Fruit fly (Drosophila melanogaster) whole organism, wandering third instar larva: ENCODE measurements around the gene Ptip.

Source experiments
- Abd-B ChIP-seq: fragments of >200 bp; optimal IDR thresholded peaks from 2 replicates; lab custom pipeline; 2017; ENCODE audit warnings: missing biosample characterization, missing genetic modification characterization
- CG32264 ChIP-seq: fragments of 200-800 bp; sonication (Bioruptor generic); optimal IDR thresholded peaks from 2 replicates; lab custom pipeline; 2016; ENCODE audit warnings: missing biosample characterization, missing genetic modification characterization
- CG9705 ChIP-seq: fragments of 200-800 bp; sonication (Bioruptor generic); optimal IDR thresholded peaks from 2 replicates; lab custom pipeline; 2018; ENCODE audit warnings: missing biosample characterization, mild to moderate bottlenecking, missing genetic modification characterization
- CrebA ChIP-seq: fragments of 200-800 bp; sonication (Bioruptor generic); optimal IDR thresholded peaks from 2 replicates; lab custom pipeline; 2016; ENCODE audit warnings: missing biosample characterization, mild to moderate bottlenecking, missing genetic modification characterization, borderline replicate concordance
- Dfd ChIP-seq: fragments of >200 bp; optimal IDR thresholded peaks from 2 replicates; lab custom pipeline; 2017; ENCODE audit warnings: missing biosample characterization, missing genetic modification characterization
- Dif ChIP-seq: fragments of 200-275, 200-300 bp; sonication (Bioruptor generic); optimal IDR thresholded peaks from 2 replicates; lab custom pipeline; 2018; ENCODE audit warnings: missing biosample characterization, missing genetic modification characterization; ENCODE audit not compliant: partially characterized antibody
- GATAd ChIP-seq: sonication (Bioruptor generic); optimal IDR thresholded peaks from 2 replicates; lab custom pipeline; 2016; ENCODE audit warnings: missing biosample characterization, missing genetic modification characterization
- HLH106 ChIP-seq: fragments of 200-800 bp; optimal IDR thresholded peaks from 3 replicates; lab custom pipeline; 2019; ENCODE audit warnings: missing biosample characterization, mild to moderate bottlenecking, missing genetic modification characterization, moderate library complexity
- Hnf4 ChIP-seq: fragments of 200-800 bp; sonication (Bioruptor generic); optimal IDR thresholded peaks from 2 replicates; lab custom pipeline; 2016; ENCODE audit warnings: missing biosample characterization, mild to moderate bottlenecking, missing genetic modification characterization
- Hr78 ChIP-seq: fragments of >200 bp; optimal IDR thresholded peaks from 2 replicates; lab custom pipeline; 2017; ENCODE audit warnings: missing biosample characterization, missing genetic modification characterization
- Hr83 ChIP-seq: fragments of 200-300 bp; sonication (Bioruptor generic); optimal IDR thresholded peaks from 2 replicates; lab custom pipeline; 2016; ENCODE audit warnings: missing biosample characterization, mild to moderate bottlenecking, missing genetic modification characterization, moderate library complexity; ENCODE audit not compliant: poor library complexity, severe bottlenecking
- Jra ChIP-seq: sonication (Bioruptor generic); optimal IDR thresholded peaks from 2 replicates; lab custom pipeline; 2016; ENCODE audit warnings: missing biosample characterization, missing genetic modification characterization
- Mio ChIP-seq: sonication (Bioruptor generic); optimal IDR thresholded peaks from 2 replicates; lab custom pipeline; 2016; ENCODE audit warnings: missing biosample characterization, missing genetic modification characterization
- Myc ChIP-seq: fragments of >200 bp; optimal IDR thresholded peaks from 2 replicates; lab custom pipeline; 2017
- N ChIP-seq: fragments of >200 bp; optimal IDR thresholded peaks from 2 replicates; lab custom pipeline; 2018; ENCODE audit warnings: missing biosample characterization, missing external identifiers, missing genetic modification characterization
- OdsH ChIP-seq: fragments of 200-800 bp; sonication (Bioruptor generic); optimal IDR thresholded peaks from 2 replicates; lab custom pipeline; 2016; ENCODE audit warnings: missing biosample characterization, mild to moderate bottlenecking, missing genetic modification characterization
- Rel ChIP-seq, 2 experiments: fragments of 200-800 bp; sonication (Bioruptor generic) in 1 of 2; optimal IDR thresholded peaks; 2 replicates in 1 of 2; 3 replicates in 1 of 2; lab custom pipeline; 2016 to 2019; ENCODE audit warnings: mild to moderate bottlenecking in 2 of 2, missing biosample characterization in 2 of 2, missing genetic modification characterization in 2 of 2, moderate library complexity in 1 of 2
- Sp1 ChIP-seq: fragments of 200-800 bp; sonication (Bioruptor generic); optimal IDR thresholded peaks from 3 replicates; lab custom pipeline; 2019; ENCODE audit warnings: missing biosample characterization, mild to moderate bottlenecking, missing genetic modification characterization, moderate library complexity
- Vsx2 ChIP-seq: fragments of 200-300, 225-300 bp; sonication (Bioruptor generic); optimal IDR thresholded peaks from 2 replicates; lab custom pipeline; 2018; ENCODE audit warnings: missing biosample characterization, missing genetic modification characterization; ENCODE audit not compliant: partially characterized antibody
- br ChIP-seq: fragments of 200-800 bp; sonication (Bioruptor generic); optimal IDR thresholded peaks from 2 replicates; lab custom pipeline; 2016; ENCODE audit warnings: missing biosample characterization, missing genetic modification characterization
- brk ChIP-seq: fragments of 200-800 bp; sonication (Bioruptor generic); optimal IDR thresholded peaks from 2 replicates; lab custom pipeline; 2016; ENCODE audit warnings: missing biosample characterization, mild to moderate bottlenecking, missing genetic modification characterization
- dl ChIP-seq, 2 experiments: fragments of 175-275, 200-275 bp in 1 of 2; fragments of 200-275 bp in 1 of 2; sonication (Bioruptor generic); optimal IDR thresholded peaks; lab custom pipeline; 2018; ENCODE audit warnings: mild to moderate bottlenecking in 2 of 2, missing biosample characterization in 2 of 2, missing genetic modification characterization in 2 of 2, moderate library complexity in 2 of 2; ENCODE audit not compliant: partially characterized antibody in 2 of 2, insufficient read depth in 1 of 2
- dmrt93B ChIP-seq: fragments of 200-800 bp; sonication (Bioruptor generic); optimal IDR thresholded peaks from 2 replicates; lab custom pipeline; 2018; ENCODE audit warnings: missing biosample characterization, mild to moderate bottlenecking, missing genetic modification characterization
- dsf ChIP-seq: sonication (Bioruptor generic); optimal IDR thresholded peaks from 2 replicates; lab custom pipeline; 2016; ENCODE audit warnings: missing biosample characterization, missing genetic modification characterization, borderline replicate concordance
- ey ChIP-seq: fragments of 200-800 bp; sonication (Bioruptor generic); optimal IDR thresholded peaks from 2 replicates; lab custom pipeline; 2016; ENCODE audit warnings: missing biosample characterization, missing genetic modification characterization
- foxo ChIP-seq, 2 experiments: fragments of 200-800 bp; sonication (Bioruptor generic); optimal IDR thresholded peaks; 2 replicates in 1 of 2; 3 replicates in 1 of 2; lab custom pipeline; 2016 to 2017; ENCODE audit warnings: missing biosample characterization in 2 of 2, missing genetic modification characterization in 2 of 2
- fru ChIP-seq: fragments of 200-800 bp; sonication (Bioruptor generic); optimal IDR thresholded peaks from 3 replicates; lab custom pipeline; 2016; ENCODE audit warnings: missing biosample characterization, mild to moderate bottlenecking, missing genetic modification characterization
- h ChIP-seq: fragments of 200-800 bp; sonication (Bioruptor generic); optimal IDR thresholded peaks from 3 replicates; lab custom pipeline; 2016; ENCODE audit warnings: missing biosample characterization, mild to moderate bottlenecking, missing genetic modification characterization
- jim ChIP-seq: fragments of 175-275, 200-325 bp; sonication (Bioruptor generic); optimal IDR thresholded peaks from 2 replicates; lab custom pipeline; 2016; ENCODE audit warnings: missing biosample characterization, mild to moderate bottlenecking, missing genetic modification characterization
- lola ChIP-seq: fragments of >200 bp; optimal IDR thresholded peaks from 2 replicates; lab custom pipeline; 2017; ENCODE audit warnings: missing biosample characterization, missing genetic modification characterization
- pan ChIP-seq: fragments of >200 bp; optimal IDR thresholded peaks from 2 replicates; lab custom pipeline; 2017
- psq ChIP-seq: fragments of 200-800 bp; sonication (Bioruptor generic); optimal IDR thresholded peaks from 3 replicates; lab custom pipeline; 2017; ENCODE audit warnings: missing biosample characterization, mild to moderate bottlenecking, missing genetic modification characterization, moderate library complexity
- rgr ChIP-seq: fragments of 200-800 bp; sonication (Bioruptor generic); optimal IDR thresholded peaks from 3 replicates; lab custom pipeline; 2016; ENCODE audit warnings: missing biosample characterization, mild to moderate bottlenecking, missing genetic modification characterization
- sage ChIP-seq: fragments of 200-800 bp; sonication (Bioruptor generic); optimal IDR thresholded peaks from 2 replicates; lab custom pipeline; 2016; ENCODE audit warnings: missing biosample characterization, mild to moderate bottlenecking, missing genetic modification characterization
- sv ChIP-seq: fragments of 200-800 bp; sonication (Bioruptor generic); optimal IDR thresholded peaks from 3 replicates; lab custom pipeline; 2016; ENCODE audit warnings: missing biosample characterization, missing genetic modification characterization
- tai ChIP-seq: sonication (Bioruptor generic); optimal IDR thresholded peaks from 2 replicates; lab custom pipeline; 2016; ENCODE audit warnings: missing biosample characterization, missing genetic modification characterization
- usp ChIP-seq: fragments of >200 bp; optimal IDR thresholded peaks from 2 replicates; lab custom pipeline; 2017; ENCODE audit warnings: missing biosample characterization, missing genetic modification characterization
- woc ChIP-seq: sonication (Bioruptor generic); optimal IDR thresholded peaks from 2 replicates; lab custom pipeline; 2016; ENCODE audit warnings: missing biosample characterization, mild to moderate bottlenecking, missing genetic modification characterization

The Ptip gene

dm6 chr3L:14055260-14055696 is 26.4 kb upstream of the Ptip start (continued):
- TF ChIP-seq jim (GFP tag; lab: Kevin White, UChicago) (no peak), Hr78 (GFP tag; lab: Kevin White, UChicago) (no peak), HLH106 (tag; lab: Kevin White, UChicago) (peak; percentile 66), br (peak; percentile 58), Vsx2 (GFP tag; lab: Kevin White, UChicago) (no peak), Sp1 (peak; percentile 64), pan (lab: Kevin White, UChicago) (no peak)

dm6 chr3L:14053806-14054205 is 24.9 kb upstream of the Ptip start:
- TF ChIP-seq usp (GFP tag; lab: Kevin White, UChicago) (no peak), Dfd (GFP tag; lab: Kevin White, UChicago) (peak; percentile 98), Sp1 (no peak)

dm6 chr3L:14053073-14053643 is 24.2 kb upstream of the Ptip start, which contains the start of the genes CG13484 and Frl:
Gene CG13484, minus strand, starts transcription at chr3L:14053079.
Gene Frl, plus strand, starts transcription at chr3L:14053215.
- no peak for TF ChIP-seq ey (GFP tag; lab: Kevin White, UChicago)
- peak; percentile 15 for TF ChIP-seq jim (GFP tag; lab: Kevin White, UChicago)
- no peak for TF ChIP-seq sage (GFP tag; lab: Kevin White, UChicago)
- no peak for TF ChIP-seq dl (GFP tag; optimal IDR thresholded peaks at IDR 0.05; lab: Kevin White, UChicago; ENCODE audit: insufficient read depth in 1 of 2, partially characterized antibody in 2 of 2)
- no peak for TF ChIP-seq CG32264
- peak; percentile 43 for TF ChIP-seq h (GFP tag; lab: Kevin White, UChicago)
- TF ChIP-seq fru (GFP tag; lab: Kevin White, UChicago), result peak; percentile 52
- TF ChIP-seq usp (GFP tag; lab: Kevin White, UChicago), result no peak
- TF ChIP-seq psq, result peak; percentile 32
- peak; percentile 44 for TF ChIP-seq Hr83 (GFP tag; lab: Kevin White, UChicago)
- no peak for TF ChIP-seq Rel (GFP tag; optimal IDR thresholded peaks at IDR 0.05; lab: Kevin White, UChicago)
- peak; percentile 88 for TF ChIP-seq Rel (tag; optimal IDR thresholded peaks at IDR 0.05; lab: Kevin White, UChicago)
- TF ChIP-seq Abd-B (GFP tag; lab: Kevin White, UChicago), result no peak
- peak; percentile 45 for TF ChIP-seq HLH106 (tag; lab: Kevin White, UChicago)
- no peak for TF ChIP-seq Mio (GFP tag; lab: Kevin White, UChicago)
- TF ChIP-seq CG9705 (GFP tag; lab: Kevin White, UChicago), result peak; percentile 16
- TF ChIP-seq Dfd (GFP tag; lab: Kevin White, UChicago), result no peak
- peak; percentile 50 for TF ChIP-seq rgr (GFP tag; lab: Kevin White, UChicago)
- TF ChIP-seq tai (GFP tag; lab: Kevin White, UChicago), result no peak
- TF ChIP-seq woc (GFP tag; lab: Kevin White, UChicago), result no peak
- TF ChIP-seq pan (lab: Kevin White, UChicago), result no peak
- peak; percentile 15 for TF ChIP-seq Dif (GFP tag; lab: Kevin White, UChicago)
- no peak for TF ChIP-seq sv (GFP tag; lab: Kevin White, UChicago)
- TF ChIP-seq Jra (GFP tag; lab: Kevin White, UChicago), result no peak
- TF ChIP-seq OdsH, result peak; percentile 8
- no peak for TF ChIP-seq GATAd
- TF ChIP-seq Myc (lab: Kevin White, UChicago), result no peak
- no peak for TF ChIP-seq dmrt93B (GFP tag; lab: Kevin White, UChicago)
- TF ChIP-seq foxo (GFP tag; optimal IDR thresholded peaks at IDR 0.05; lab: Kevin White, UChicago), result no peak
- no peak for TF ChIP-seq lola
- no peak for TF ChIP-seq br
- TF ChIP-seq N (GFP tag; lab: Kevin White, UChicago), result peak; percentile 17
- peak; percentile 59 for TF ChIP-seq Sp1
- no peak for TF ChIP-seq brk (GFP tag; lab: Kevin White, UChicago)
- no peak for TF ChIP-seq dsf (GFP tag; lab: Kevin White, UChicago)
- no peak for TF ChIP-seq Hnf4 (GFP tag; lab: Kevin White, UChicago)
- no peak for TF ChIP-seq Vsx2 (GFP tag; lab: Kevin White, UChicago)
- no peak for TF ChIP-seq Hr78 (GFP tag; lab: Kevin White, UChicago)
- TF ChIP-seq CrebA (GFP tag; lab: Kevin White, UChicago), result no peak
